Fruit fly (Drosophila melanogaster) S2 (cell line): ENCODE data around the gene CG7248.

Experiments
- CG8478 ChIP-seq: fragments of >200 bp; optimal IDR thresholded peaks from 2 replicates; lab custom pipeline; 2018
- CTCF ChIP-seq, 2 experiments: fragments of >200 bp; optimal IDR thresholded peaks; 2 replicates each; lab custom pipeline; 2018

- no peak for TF ChIP-seq CG8478 (lab: Kevin White, UChicago)
- peak in 1 of 2 experiments; percentile 14 for TF ChIP-seq CTCF (optimal IDR thresholded peaks at IDR 0.05; lab: Kevin White, UChicago)
Observed at dm6 chr3L:11992960-11993359, 39.1 kb downstream of the CG7248 start, which contains the start of gene viaf.
